Worm (Caenorhabditis elegans) whole organism, L4/young adult: Measurements from ENCODE around the gene T06E4.5.

Source experiments
- dao-5 ChIP-seq: sonication (generic microtip); optimal IDR thresholded peaks from 2 replicates; lab custom pipeline; 2016; ENCODE audit warnings: missing genotype, missing genetic modification characterization, moderate library complexity, missing compliant biosample characterization
- him-1 ChIP-seq: sonication (generic microtip); optimal IDR thresholded peaks from 2 replicates; lab custom pipeline; 2016; ENCODE audit warnings: missing genotype, missing genetic modification reagents, missing genetic modification characterization, missing compliant biosample characterization

- TF ChIP-seq him-1 (tag; lab: Kevin White, UChicago), result no peak
- TF ChIP-seq dao-5 (tag; lab: Kevin White, UChicago), result no peak
Observed at ce11 chrV:9619850-9620249, 11.2 kb upstream of the T06E4.5 start, which contains the start of gene idpc-6.
